Worm (Caenorhabditis elegans) whole organism, L4 larva: ENCODE measurements around the gene Y54G11A.9.

ENCODE experiments used
- D1046.2 ChIP-seq: fragments of 200-800 bp; sonication (Bioruptor generic); IDR thresholded peaks from 2 replicates; pipeline ENCODE4 v1.3.6; 2022; ENCODE audit warnings: missing genetic modification characterization, missing compliant biosample characterization
- F26F4.8 ChIP-seq: fragments of 200-800 bp; sonication (Bioruptor generic); conservative IDR thresholded peaks from 2 replicates; pipeline ENCODE4 v1.3.6; 2022; ENCODE audit warnings: missing genetic modification characterization, missing compliant biosample characterization
- F49E8.2 ChIP-seq: sonication (generic microtip); optimal IDR thresholded peaks from 2 replicates; lab custom pipeline; 2016; ENCODE audit warnings: missing compliant biosample characterization, mild to moderate bottlenecking, missing genetic modification characterization, borderline replicate concordance
- Y105C5A.15 ChIP-seq: fragments of 200-800 bp; sonication (Bioruptor generic); IDR thresholded peaks from 2 replicates; pipeline ENCODE4 v1.3.6; 2022; ENCODE audit warnings: missing genetic modification characterization, missing compliant biosample characterization
- Y75B8A.6 ChIP-seq: fragments of 200-800 bp; sonication (Bioruptor generic); IDR thresholded peaks from 2 replicates; pipeline ENCODE4 v1.3.6; 2022; ENCODE audit warnings: missing genetic modification reagents, missing genetic modification characterization, missing compliant biosample characterization
- ZK337.2 ChIP-seq: fragments of 200-800 bp; sonication (Bioruptor generic); IDR thresholded peaks from 2 replicates; pipeline ENCODE4 v1.3.6; 2022; ENCODE audit warnings: missing genetic modification reagents, missing genetic modification characterization, missing compliant biosample characterization
- ZK546.5 ChIP-seq, 2 experiments: sonication (generic microtip); optimal IDR thresholded peaks; 2 replicates each; lab custom pipeline; 2017; ENCODE audit warnings: missing biosample characterization in 2 of 2, missing genetic modification characterization in 2 of 2
- aha-1 ChIP-seq: fragments of 150-350 bp; peaks from one replicate; lab custom pipeline; 2014; ENCODE audit warnings: missing biosample characterization, missing genetic modification characterization
- aly-2 ChIP-seq: sonication (generic microtip); optimal IDR thresholded peaks from 2 replicates; lab custom pipeline; 2018; ENCODE audit warnings: missing biosample characterization, missing genetic modification characterization
- ceh-20 ChIP-seq: fragments of 200-800 bp; sonication (Bioruptor generic); IDR thresholded peaks from 2 replicates; pipeline ENCODE4 v1.3.6; 2022; ENCODE audit warnings: missing genetic modification reagents, missing genetic modification characterization, missing compliant biosample characterization
- ceh-28 ChIP-seq: fragments of 150-350 bp; optimal IDR thresholded peaks from 2 replicates; lab custom pipeline; 2014; ENCODE audit warnings: missing biosample characterization, missing genetic modification reagents, missing genetic modification characterization
- ceh-32 ChIP-seq: sonication (generic microtip); optimal IDR thresholded peaks from 2 replicates; lab custom pipeline; 2016; ENCODE audit warnings: mild to moderate bottlenecking, missing genetic modification characterization, missing compliant biosample characterization; ENCODE audit not compliant: poor library complexity
- ceh-44 ChIP-seq: fragments of 200-800 bp; sonication (Bioruptor generic); IDR thresholded peaks from 2 replicates; pipeline ENCODE4 v1.3.6; 2022; ENCODE audit warnings: missing genetic modification reagents, missing genetic modification characterization, missing compliant biosample characterization
- ceh-82 ChIP-seq: sonication (generic microtip); optimal IDR thresholded peaks from 2 replicates; lab custom pipeline; 2017; ENCODE audit warnings: missing biosample characterization, missing genetic modification characterization
- cey-2 ChIP-seq: sonication (generic microtip); optimal IDR thresholded peaks from 3 replicates; lab custom pipeline; 2017; ENCODE audit warnings: missing genetic modification characterization, mild to moderate bottlenecking, missing compliant biosample characterization, antibody characterized with exemption, borderline replicate concordance; ENCODE audit not compliant: insufficient read depth
- daf-16 ChIP-seq, 3 experiments: sonication (generic microtip); optimal IDR thresholded peaks; 2 replicates each; lab custom pipeline; 2016 to 2017; ENCODE audit warnings: missing genetic modification characterization in 3 of 3, missing genetic modification reagents in 3 of 3, mild to moderate bottlenecking in 2 of 3, missing compliant biosample characterization in 2 of 3, missing biosample characterization in 1 of 3, moderate library complexity in 1 of 3
- daf-8 ChIP-seq: fragments of 200-800 bp; sonication (Bioruptor generic); IDR thresholded peaks from 2 replicates; pipeline ENCODE4 v1.3.6; 2022; ENCODE audit warnings: missing genetic modification characterization, missing compliant biosample characterization
- dmd-6 ChIP-seq: fragments of 200-800 bp; sonication (Bioruptor generic); IDR thresholded peaks from 2 replicates; pipeline ENCODE4 v1.3.6; 2022; ENCODE audit warnings: missing genetic modification reagents, missing genetic modification characterization, missing compliant biosample characterization
- dmd-8 ChIP-seq: fragments of 200-800 bp; sonication (Bioruptor generic); IDR thresholded peaks from 2 replicates; pipeline ENCODE4 v1.3.6; 2022; ENCODE audit warnings: missing genetic modification characterization, missing compliant biosample characterization
- dpl-1 ChIP-seq: fragments of 150-350 bp; optimal IDR thresholded peaks from 2 replicates; lab custom pipeline; 2014; ENCODE audit warnings: missing biosample characterization, missing genetic modification reagents, missing genetic modification characterization
- egl-43 ChIP-seq: fragments of 200-800 bp; sonication (Bioruptor generic); IDR thresholded peaks from 2 replicates; pipeline ENCODE4 v1.3.6; 2022; ENCODE audit warnings: missing genetic modification reagents, missing genetic modification characterization, missing compliant biosample characterization
- fos-1 ChIP-seq: fragments of 150-350 bp; optimal IDR thresholded peaks from 2 replicates; lab custom pipeline; 2014; ENCODE audit warnings: missing biosample characterization, missing genetic modification characterization
- gei-8 ChIP-seq: fragments of 200-800 bp; sonication (Bioruptor generic); optimal IDR thresholded peaks from 2 replicates; lab custom pipeline; 2018; ENCODE audit warnings: mild to moderate bottlenecking, missing genetic modification characterization, missing compliant biosample characterization
- hif-1 ChIP-seq, 2 experiments: sonication (generic microtip); optimal IDR thresholded peaks; 2 replicates each; lab custom pipeline; 2016 to 2017; ENCODE audit warnings: missing compliant biosample characterization in 2 of 2, missing genetic modification characterization in 2 of 2, missing genetic modification reagents in 2 of 2, missing genotype in 2 of 2, mild to moderate bottlenecking in 1 of 2
- jun-1 ChIP-seq: fragments of 150-350 bp; optimal IDR thresholded peaks from 2 replicates; lab custom pipeline; 2014; ENCODE audit warnings: missing biosample characterization, missing genetic modification reagents, missing genetic modification characterization
- lim-7 ChIP-seq: fragments of 200-800 bp; sonication (Bioruptor generic); IDR thresholded peaks from 2 replicates; pipeline ENCODE4 v1.3.6; 2022; ENCODE audit warnings: missing genetic modification characterization, missing compliant biosample characterization
- lin-1 ChIP-seq: fragments of 200-800 bp; sonication (Bioruptor generic); IDR thresholded peaks from 2 replicates; pipeline ENCODE4 v1.3.6; 2022; ENCODE audit warnings: missing genetic modification reagents, missing genetic modification characterization, missing compliant biosample characterization
- lin-15B ChIP-seq: fragments of 150-350 bp; sonication (generic microtip); optimal IDR thresholded peaks from 3 replicates; lab custom pipeline; 2014; ENCODE audit warnings: missing biosample characterization, missing genetic modification characterization
- lin-38 ChIP-seq: fragments of 200-800 bp; sonication (Bioruptor generic); IDR thresholded peaks from 2 replicates; pipeline ENCODE4 v1.3.6; 2022; ENCODE audit warnings: missing genetic modification reagents, missing genetic modification characterization, missing compliant biosample characterization
- lsy-2 ChIP-seq, 2 experiments: fragments of 150-350 bp in 1 of 2; sonication (generic microtip) in 1 of 2; optimal IDR thresholded peaks; 2 replicates each; lab custom pipeline; 2014 to 2017; ENCODE audit warnings: missing biosample characterization in 2 of 2, missing genetic modification characterization in 2 of 2
- mdl-1 ChIP-seq, 2 experiments: fragments of 150-350 bp in 1 of 2; sonication (generic microtip) in 1 of 2; optimal IDR thresholded peaks; 2 replicates each; lab custom pipeline; 2014 to 2017; ENCODE audit warnings: missing biosample characterization in 2 of 2, missing genetic modification characterization in 2 of 2
- mdt-29 ChIP-seq: fragments of 200-800 bp; sonication (Bioruptor generic); IDR thresholded peaks from 2 replicates; pipeline ENCODE4 v1.3.6; 2022; ENCODE audit warnings: missing genetic modification reagents, missing genetic modification characterization, missing compliant biosample characterization
- mes-2 ChIP-seq: sonication (generic microtip); optimal IDR thresholded peaks from 2 replicates; lab custom pipeline; 2016; ENCODE audit warnings: missing genotype, mild to moderate bottlenecking, missing genetic modification characterization, missing compliant biosample characterization; ENCODE audit not compliant: poor library complexity, severe bottlenecking
- nhr-102 ChIP-seq: sonication (generic microtip); optimal IDR thresholded peaks from 2 replicates; lab custom pipeline; 2016; ENCODE audit warnings: mild to moderate bottlenecking, missing genetic modification characterization, moderate library complexity, missing compliant biosample characterization
- nhr-41 ChIP-seq: fragments of 200-800 bp; sonication (Bioruptor generic); IDR thresholded peaks from 2 replicates; pipeline ENCODE4 v1.3.6; 2022; ENCODE audit warnings: missing genetic modification reagents, missing genetic modification characterization, missing compliant biosample characterization
- nhr-42 ChIP-seq: fragments of 200-800 bp; sonication (Bioruptor generic); IDR thresholded peaks from 2 replicates; pipeline ENCODE4 v1.3.6; 2022; ENCODE audit warnings: missing genetic modification characterization, missing compliant biosample characterization
- nhr-48 ChIP-seq: sonication (generic microtip); optimal IDR thresholded peaks from 2 replicates; lab custom pipeline; 2016; ENCODE audit warnings: mild to moderate bottlenecking, missing genetic modification characterization, missing compliant biosample characterization
- nhr-77 ChIP-seq: fragments of 150-350 bp; optimal IDR thresholded peaks from 2 replicates; lab custom pipeline; 2014; ENCODE audit warnings: missing biosample characterization, missing genetic modification characterization
- php-3 ChIP-seq: fragments of 200-800 bp; sonication (Bioruptor generic); IDR thresholded peaks from 2 replicates; pipeline ENCODE4 v1.3.6; 2022; ENCODE audit warnings: missing genetic modification reagents, missing genetic modification characterization, missing compliant biosample characterization
- saeg-2 ChIP-seq: fragments of 200-800 bp; sonication (Bioruptor generic); IDR thresholded peaks from 2 replicates; pipeline ENCODE4 v1.3.6; 2022; ENCODE audit warnings: missing genetic modification reagents, missing genetic modification characterization, missing compliant biosample characterization
- sdz-12 ChIP-seq: fragments of 200-800 bp; sonication (Bioruptor generic); optimal IDR thresholded peaks from 2 replicates; lab custom pipeline; 2018; ENCODE audit warnings: mild to moderate bottlenecking, missing genetic modification characterization, missing compliant biosample characterization
- set-16 ChIP-seq: fragments of 200-800 bp; sonication (Bioruptor generic); IDR thresholded peaks from 2 replicates; pipeline ENCODE4 v1.3.6; 2022; ENCODE audit warnings: missing genetic modification reagents, missing genetic modification characterization, missing compliant biosample characterization
- snpc-4 ChIP-seq: fragments of 150-350 bp; optimal IDR thresholded peaks from 2 replicates; lab custom pipeline; 2014; ENCODE audit warnings: missing biosample characterization, missing genetic modification characterization
- spr-3 ChIP-seq: fragments of 200-800 bp; sonication (Bioruptor generic); optimal IDR thresholded peaks from 2 replicates; lab custom pipeline; 2018; ENCODE audit warnings: mild to moderate bottlenecking, missing genetic modification characterization, missing compliant biosample characterization
- tag-97 ChIP-seq: fragments of 200-800 bp; sonication (Bioruptor generic); IDR thresholded peaks from 2 replicates; pipeline ENCODE4 v1.3.6; 2022; ENCODE audit warnings: missing genetic modification characterization, missing compliant biosample characterization
- unc-130 ChIP-seq: sonication (generic microtip); optimal IDR thresholded peaks from 2 replicates; lab custom pipeline; 2016; ENCODE audit warnings: missing genetic modification reagents, missing genetic modification characterization, missing compliant biosample characterization
- unc-39 ChIP-seq: sonication (generic microtip); optimal IDR thresholded peaks from 2 replicates; lab custom pipeline; 2017; ENCODE audit warnings: missing biosample characterization, missing genetic modification characterization
- unc-62 ChIP-seq, 3 experiments: fragments of 150-350 bp in 1 of 3; sonication (generic microtip); optimal IDR thresholded peaks in 2 of 3; peaks in 1 of 3; 1 replicate in 1 of 3; 2 replicates in 2 of 3; lab custom pipeline; 2014 to 2017; ENCODE audit warnings: missing biosample characterization in 3 of 3, missing genetic modification characterization in 3 of 3, missing genetic modification reagents in 3 of 3, missing genotype in 1 of 3
- vab-7 ChIP-seq: fragments of 200-800 bp; sonication (Bioruptor generic); IDR thresholded peaks from 2 replicates; pipeline ENCODE4 v1.3.6; 2022; ENCODE audit warnings: missing genetic modification reagents, missing genetic modification characterization, missing compliant biosample characterization

Y54G11A.9 gene

DNA sequence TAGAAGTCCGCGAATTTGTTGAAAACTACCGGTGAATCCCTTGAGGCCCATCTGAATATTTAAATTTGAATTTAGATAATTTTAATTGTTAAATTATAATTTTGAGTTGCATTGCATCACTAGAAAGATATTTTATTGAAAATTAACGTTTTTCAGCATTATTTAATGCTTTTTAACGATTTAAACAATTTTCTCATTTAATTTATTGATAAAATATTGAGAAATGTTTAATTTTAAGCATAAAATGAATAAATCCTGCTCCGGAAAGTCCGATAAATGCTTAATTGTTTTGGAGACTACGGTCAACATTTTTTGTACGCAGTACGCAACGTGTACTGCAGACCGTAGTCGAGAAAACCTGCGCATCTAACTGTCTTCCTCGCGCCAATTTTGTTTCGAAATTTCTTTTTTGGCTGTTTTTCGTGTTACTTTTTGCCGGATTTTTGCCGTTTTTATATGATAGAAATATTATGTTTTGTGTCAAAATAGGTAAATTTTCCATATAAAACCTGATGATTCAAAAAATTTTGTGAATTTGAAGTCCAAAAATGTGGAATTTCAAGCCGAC lies 3.2 kb upstream of the Y54G11A.9 start, which contains the start of the genes Y54G11A.17, lin-7 and elof-1 (continued):
- no peak for TF ChIP-seq D1046.2
- no peak for TF ChIP-seq daf-8 (GFP tag; lab: Robert Waterston, UW)
- TF ChIP-seq daf-16 (GFP tag; optimal IDR thresholded peaks at IDR 0.05; lab: Kevin White, UChicago) = no peak
- peak; percentile 81 for TF ChIP-seq daf-16 (tag; optimal IDR thresholded peaks at IDR 0.05; lab: Kevin White, UChicago)
- TF ChIP-seq sdz-12 (GFP tag; lab: Kevin White, UChicago) = no peak
- TF ChIP-seq gei-8 (GFP tag; lab: Kevin White, UChicago) = no peak
- peak; percentile 56; the same call in 1 of the 2 replicates for TF ChIP-seq dmd-6 (GFP tag; lab: Robert Waterston, UW)
- no peak for TF ChIP-seq unc-39
- no peak for TF ChIP-seq fos-1
- TF ChIP-seq spr-3 (GFP tag; lab: Kevin White, UChicago) = no peak
- no peak for TF ChIP-seq lin-15B (tag; lab: Kevin White, UChicago)
- TF ChIP-seq unc-130 (GFP tag; lab: Kevin White, UChicago) = peak; percentile 73
- TF ChIP-seq saeg-2 (GFP tag; lab: Robert Waterston, UW) = no peak
- TF ChIP-seq cey-2 (tag; lab: Kevin White, UChicago) = no peak
- TF ChIP-seq F26F4.8 (GFP tag; lab: Robert Waterston, UW) = no peak
- TF ChIP-seq nhr-77 (tag; lab: Kevin White, UChicago) = peak; percentile 97
- no peak for TF ChIP-seq ZK337.2 (GFP tag; lab: Robert Waterston, UW)
- no peak for TF ChIP-seq set-16 (GFP tag; lab: Robert Waterston, UW)
- peak; percentile 46 to 95 for TF ChIP-seq ZK546.5 (tag; optimal IDR thresholded peaks at IDR 0.05; lab: Kevin White, UChicago)
- no peak for TF ChIP-seq F49E8.2
- TF ChIP-seq aly-2 (tag; lab: Kevin White, UChicago) = no peak
- TF ChIP-seq aha-1 (tag; lab: Kevin White, UChicago) = peak; percentile 88
- TF ChIP-seq dmd-8 (GFP tag; lab: Robert Waterston, UW) = no peak
- peak; percentile 60; the same call in 1 of the 2 replicates for TF ChIP-seq vab-7 (GFP tag; lab: Robert Waterston, UW)
- no peak for TF ChIP-seq Y75B8A.6 (GFP tag; lab: Robert Waterston, UW)
- no peak for TF ChIP-seq snpc-4
- TF ChIP-seq mdt-29 = no peak
- TF ChIP-seq lim-7 (GFP tag; lab: Robert Waterston, UW) = no peak
- peak in 1 of 2 experiments; percentile 85 for TF ChIP-seq hif-1 (tag; optimal IDR thresholded peaks at IDR 0.05; lab: Kevin White, UChicago)
- TF ChIP-seq ceh-82 (tag; lab: Kevin White, UChicago) = no peak
- peak; percentile 89 for TF ChIP-seq nhr-42 (GFP tag; lab: Robert Waterston, UW)
- no peak for TF ChIP-seq nhr-41 (GFP tag; lab: Robert Waterston, UW)
- TF ChIP-seq php-3 (GFP tag; lab: Robert Waterston, UW) = 0 out of 2 replicates have a peak, but pooled peaks have one; percentile 14
- peak; percentile 83 for TF ChIP-seq lin-38 (GFP tag; lab: Robert Waterston, UW)
- peak; percentile 57; the same call in 1 of the 2 replicates for TF ChIP-seq ceh-20 (GFP tag; lab: Robert Waterston, UW)
- peak; percentile 97 to 100 for TF ChIP-seq lsy-2 (tag; optimal IDR thresholded peaks at IDR 0.05; lab: Kevin White, UChicago)
- TF ChIP-seq mes-2 = peak; percentile 92
- no peak for TF ChIP-seq jun-1
- peak; percentile 9 for TF ChIP-seq nhr-102 (tag; lab: Kevin White, UChicago)
- no peak for TF ChIP-seq Y105C5A.15 (GFP tag; lab: Robert Waterston, UW)
- peak in 1 of 2 experiments; percentile 58 for TF ChIP-seq mdl-1 (tag; optimal IDR thresholded peaks at IDR 0.05; lab: Kevin White, UChicago)
- TF ChIP-seq unc-62 (GFP tag; optimal IDR thresholded peaks at IDR 0.05 in 1 of 2; lab: Kevin White, UChicago) = no peak
- no peak for TF ChIP-seq unc-62 (tag; optimal IDR thresholded peaks at IDR 0.05; lab: Kevin White, UChicago)
- no peak for TF ChIP-seq ceh-28
- peak; percentile 89 for TF ChIP-seq dpl-1 (GFP tag; lab: Kevin White, UChicago)
- TF ChIP-seq lin-1 = 0 out of 2 replicates have a peak, but pooled peaks have one; percentile 9
- TF ChIP-seq ceh-44 = no peak
- no peak for TF ChIP-seq ceh-32 (tag; lab: Kevin White, UChicago)
- no peak for TF ChIP-seq egl-43 (GFP tag; lab: Robert Waterston, UW)
- TF ChIP-seq tag-97 = no peak
- TF ChIP-seq nhr-48 = peak; percentile 1
